Worm (Caenorhabditis elegans): ENCODE data around the gene dpf-5.

DNA sequence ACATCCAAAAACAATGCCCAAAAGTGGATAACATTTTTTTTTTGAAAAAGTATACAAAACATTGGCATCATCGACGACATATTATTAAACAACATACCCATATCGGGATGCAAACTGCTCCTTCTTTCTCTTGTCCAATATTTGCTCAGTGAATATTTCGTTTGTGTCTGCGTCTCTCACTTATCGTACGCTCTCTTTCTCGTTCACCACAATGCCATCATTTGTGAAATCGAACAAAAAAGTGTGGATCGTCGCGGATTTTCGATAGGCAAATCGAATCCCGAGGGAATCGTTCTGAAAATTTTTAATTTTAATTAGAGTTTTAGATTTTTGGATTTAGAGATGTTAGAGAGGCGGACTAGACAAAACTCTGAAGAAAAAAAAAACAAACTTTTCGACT is 40.4 kb upstream of the dpf-5 start, which contains the start of gene tat-2:
- TF ChIP-seq ceh-31 (tag; optimal IDR thresholded peaks at IDR 0.05): no peak
- no peak for TF ChIP-seq F13H6.1 (tag; optimal IDR thresholded peaks at IDR 0.05)
- no peak for TF ChIP-seq nhr-11 (tag; optimal IDR thresholded peaks at IDR 0.05)
- TF ChIP-seq pqm-1 (tag; optimal IDR thresholded peaks at IDR 0.05): no peak
- TF ChIP-seq elt-2 (tag; optimal IDR thresholded peaks at IDR 0.05): no peak
- no peak for TF ChIP-seq ceh-6 (GFP tag; optimal IDR thresholded peaks at IDR 0.05)

Data from whole organism, late embryonic.